Worm (Caenorhabditis elegans): ENCODE results near the gene F54D8.6.

DNA sequence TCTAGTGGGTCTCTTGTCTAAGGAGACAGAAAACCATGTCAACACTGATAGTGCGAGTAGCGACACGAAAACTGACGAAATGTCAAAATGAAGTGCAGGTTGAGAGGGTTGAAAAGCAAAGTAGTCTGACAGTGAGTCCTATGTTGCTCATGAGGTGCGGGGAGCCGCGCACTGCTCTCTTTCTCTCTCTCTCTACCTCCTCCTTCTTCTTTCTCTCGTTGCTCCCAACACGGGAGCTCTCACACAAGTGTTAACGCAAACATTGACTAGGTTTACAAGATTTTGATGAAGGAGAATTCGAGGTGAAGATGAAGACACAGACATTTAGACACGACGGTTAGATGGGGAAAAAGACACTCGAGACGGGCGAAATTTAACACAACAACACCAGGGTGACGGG, 26.5 kb downstream of the F54D8.6 start:
- no peak for TF ChIP-seq alr-1 (tag; optimal IDR thresholded peaks at IDR 0.05; ENCODE audit: borderline replicate concordance)
- no peak for TF ChIP-seq jun-1 (tag; optimal IDR thresholded peaks at IDR 0.05)
- no peak for TF ChIP-seq mdl-1 (tag; optimal IDR thresholded peaks at IDR 0.05)
- TF ChIP-seq ceh-82 (tag; optimal IDR thresholded peaks at IDR 0.05): peak in 1 of 3 experiments; percentile 28

Data from whole organism, L1 larva.